Worm (Caenorhabditis elegans): Measurements from ENCODE around the gene ZK177.3.
A peak's percentile ranks its signal among the peaks of the same experiment; 100 is the strongest.

Gene ZK177.3

ce11 chrII:5544145-5544515 is 28.5 kb downstream of the ZK177.3 start (continued):
- TF ChIP-seq let-607 (tag; optimal IDR thresholded peaks at IDR 0.05) (no peak), B0336.3 (GFP tag; IDR thresholded peaks at IDR 0.05) (peak; percentile 54; the same call in 1 of the 2 replicates), attf-3 (GFP tag; conservative IDR thresholded peaks at IDR 0.05) (peak; percentile 49), aptf-3 (GFP tag; IDR thresholded peaks at IDR 0.05) (no peak; the same call in 1 of the 2 replicates), let-526 (GFP tag; IDR thresholded peaks at IDR 0.05) (no peak), dpl-1 (GFP tag; optimal IDR thresholded peaks at IDR 0.05) (no peak), pha-4 (tag; optimal IDR thresholded peaks at IDR 0.05) (peak; percentile 92), lir-1 (GFP tag; conservative IDR thresholded peaks at IDR 0.05) (no peak), rpc-1 (optimal IDR thresholded peaks at IDR 0.05) (no peak), rpc-1 (tag; optimal IDR thresholded peaks at IDR 0.05) (no peak), ccch-3 (GFP tag; optimal IDR thresholded peaks at IDR 0.05) (no peak), efl-1 (GFP tag; optimal IDR thresholded peaks at IDR 0.05) (no peak), Y79H2A.3 (GFP tag; conservative IDR thresholded peaks at IDR 0.05) (no peak), atf-7 (tag; optimal IDR thresholded peaks at IDR 0.05) (no peak), ets-4 (GFP tag; optimal IDR thresholded peaks at IDR 0.05) (peak; percentile 33), dox-1 (GFP tag; IDR thresholded peaks at IDR 0.05) (peak; percentile 14; the same call in 1 of the 2 replicates), tbx-9 (tag; optimal IDR thresholded peaks at IDR 0.05; ENCODE audit: borderline replicate concordance) (no peak), F49E8.2 (tag; optimal IDR thresholded peaks at IDR 0.05; ENCODE audit: insufficient read depth) (no peak), lin-26 (GFP tag; IDR thresholded peaks at IDR 0.05) (no peak), madf-10 (tag; optimal IDR thresholded peaks at IDR 0.05) (no peak), F37B4.10 (GFP tag; IDR thresholded peaks at IDR 0.05) (no peak), cebp-1 (GFP tag; IDR thresholded peaks at IDR 0.05) (peak; percentile 64), cebp-1 (tag; optimal IDR thresholded peaks at IDR 0.05) (peak; percentile 60), nhr-80 (tag; optimal IDR thresholded peaks at IDR 0.05) (peak; percentile 11), mxl-1 (tag; optimal IDR thresholded peaks at IDR 0.05) (no peak), lag-1 (GFP tag; IDR thresholded peaks at IDR 0.05) (no peak), madf-3 (GFP tag; IDR thresholded peaks at IDR 0.05) (no peak), F39B2.1 (GFP tag; IDR thresholded peaks at IDR 0.05) (no peak), ZK185.1 (tag; optimal IDR thresholded peaks at IDR 0.05; ENCODE audit: poor library complexity, severe bottlenecking) (peak; percentile 18), mel-28 (tag; optimal IDR thresholded peaks at IDR 0.05; ENCODE audit: borderline replicate concordance) (no peak), sptf-2 (GFP tag; optimal IDR thresholded peaks at IDR 0.05) (no peak), zfh-2 (GFP tag; conservative IDR thresholded peaks at IDR 0.05) (no peak), Y67H2A.10 (GFP tag; conservative IDR thresholded peaks at IDR 0.05) (no peak; the same call in 1 of the 2 replicates), F52B5.7 (tag; optimal IDR thresholded peaks at IDR 0.05) (no peak), hsf-1 (GFP tag; IDR thresholded peaks at IDR 0.05) (peak; percentile 11; the same call in 1 of the 2 replicates), Y56A3A.18 (GFP tag; IDR thresholded peaks at IDR 0.05) (no peak), F22D6.2 (tag; optimal IDR thresholded peaks at IDR 0.05) (peak; percentile 32), hrde-1 (tag; optimal IDR thresholded peaks at IDR 0.05; ENCODE audit: borderline replicate concordance) (no peak), snpc-1.1 (tag; optimal IDR thresholded peaks at IDR 0.05; ENCODE audit: insufficient read depth) (peak; percentile 82), egrh-3 (GFP tag; IDR thresholded peaks at IDR 0.05) (no peak), nfya-1 (tag; optimal IDR thresholded peaks at IDR 0.05; ENCODE audit: borderline replicate concordance, insufficient read depth) (no peak), hmg-20 (GFP tag; IDR thresholded peaks at IDR 0.05) (0 out of 2 replicates have a peak, but pooled peaks have one; percentile 27), somi-1 (GFP tag; optimal IDR thresholded peaks at IDR 0.05) (no peak), tlf-1 (GFP tag; optimal IDR thresholded peaks at IDR 0.05) (no peak), ama-1 (optimal IDR thresholded peaks at IDR 0.05) (peak; percentile 98), ama-1 (GFP tag; optimal IDR thresholded peaks at IDR 0.05) (no peak), bed-2 (GFP tag; IDR thresholded peaks at IDR 0.05) (no peak), T07F8.4 (tag; optimal IDR thresholded peaks at IDR 0.05) (no peak), nfya-2 (GFP tag; IDR thresholded peaks at IDR 0.05) (no peak), T26A5.8 (tag; optimal IDR thresholded peaks at IDR 0.05) (no peak)
